In the genomic region with DNA sequence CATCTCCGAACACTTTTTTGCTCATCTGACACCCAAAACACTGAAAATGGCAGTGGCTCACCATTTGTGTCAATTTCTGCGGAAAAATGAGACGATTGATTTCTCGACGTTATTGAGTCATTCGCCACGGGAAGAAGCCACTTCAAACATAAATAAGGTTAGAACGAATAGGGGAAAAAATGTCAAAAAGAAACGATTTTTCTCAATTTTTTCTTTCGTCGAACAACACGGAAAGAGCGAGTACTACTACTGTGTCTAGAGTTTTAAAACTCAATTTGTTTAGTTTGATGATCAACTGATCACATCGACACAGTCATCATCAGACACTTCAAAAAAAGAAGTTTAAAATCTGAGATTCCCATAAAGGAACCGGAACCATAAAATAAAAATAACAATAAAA, we compare ENCODE assay signal across 4 worm cellular contexts.
TF ChIP-seq lines count a peak whose summit lies in the region.

No protein-coding gene starts in this region.

TF ChIP-seq in whole organism, L1 larva, 84 proteins besides CTCF, POLR2A, EP300 and RAD21:
- TF ChIP-seq nhr-77 (tag; optimal IDR thresholded peaks at IDR 0.05; lab: Kevin White, UChicago) (no peak), fkh-10 (GFP tag; optimal IDR thresholded peaks at IDR 0.05; lab: Kevin White, UChicago) (peak; percentile 78)

TF ChIP-seq in whole organism, L3 larva, 47 proteins besides CTCF, POLR2A, EP300 and RAD21:
- TF ChIP-seq fkh-10 (GFP tag; optimal IDR thresholded peaks at IDR 0.05; lab: Kevin White, UChicago) (peak; percentile 86), ceh-28 (tag; optimal IDR thresholded peaks at IDR 0.05; lab: Kevin White, UChicago) (no peak)

TF ChIP-seq in whole organism, L4 larva, 104 proteins besides CTCF, POLR2A, EP300 and RAD21:
- TF ChIP-seq fkh-10 (GFP tag; optimal IDR thresholded peaks at IDR 0.05; lab: Kevin White, UChicago) (peak; percentile 53), dpl-1 (GFP tag; optimal IDR thresholded peaks at IDR 0.05; lab: Kevin White, UChicago) (no peak), ZK546.5 (tag; optimal IDR thresholded peaks at IDR 0.05; lab: Kevin White, UChicago) (no peak), F37D6.2 (tag; optimal IDR thresholded peaks at IDR 0.05; lab: Kevin White, UChicago) (no peak), ceh-62 (tag; optimal IDR thresholded peaks at IDR 0.05; lab: Kevin White, UChicago) (no peak), lin-15B (tag; optimal IDR thresholded peaks at IDR 0.05; lab: Kevin White, UChicago) (no peak), unc-62 (GFP tag; optimal IDR thresholded peaks at IDR 0.05 in 1 of 2; lab: Kevin White, UChicago) (peak in 1 of 2 experiments; percentile 90), unc-62 (tag; optimal IDR thresholded peaks at IDR 0.05; lab: Kevin White, UChicago) (no peak), nhr-102 (tag; optimal IDR thresholded peaks at IDR 0.05; lab: Kevin White, UChicago) (no peak), nhr-41 (GFP tag; IDR thresholded peaks at IDR 0.05; lab: Robert Waterston, UW) (no peak)
TF ChIP-seq in whole organism, L4 larva: peak in this region for 2.

TF ChIP-seq in whole organism, late embryonic, 69 proteins besides CTCF, POLR2A, EP300 and RAD21:
- TF ChIP-seq ceh-45 (GFP tag; IDR thresholded peaks at IDR 0.05; lab: Robert Waterston, UW), result no peak
- TF ChIP-seq unc-42 (tag; optimal IDR thresholded peaks at IDR 0.05; lab: Kevin White, UChicago), result peak; percentile 15
